Worm (Caenorhabditis elegans) whole organism, L1 larva: ENCODE data around the gene Y51H4A.25.

Experiments
- ama-1 ChIP-seq: fragments of 150-350 bp; optimal IDR thresholded peaks from 2 replicates; lab custom pipeline; 2014
- ceh-88 ChIP-seq: fragments of 200-800 bp; sonication (Bioruptor generic); IDR thresholded peaks from 2 replicates; pipeline ENCODE4 v1.3.6; 2022; ENCODE audit warnings: missing genetic modification characterization, missing compliant biosample characterization
- dpl-1 ChIP-seq, 3 experiments: fragments of 150-350 bp in 2 of 3; sonication (generic microtip) in 1 of 3; optimal IDR thresholded peaks; 2 replicates each; lab custom pipeline; 2014 to 2017; ENCODE audit warnings: missing biosample characterization in 3 of 3, missing genetic modification characterization in 3 of 3, missing genetic modification reagents in 3 of 3
- fkh-10 ChIP-seq: sonication (generic microtip); optimal IDR thresholded peaks from 2 replicates; lab custom pipeline; 2017; ENCODE audit warnings: missing biosample characterization, missing genetic modification reagents, missing genetic modification characterization
- lin-13 ChIP-seq: fragments of 150-350 bp; optimal IDR thresholded peaks from 2 replicates; lab custom pipeline; 2014; ENCODE audit warnings: missing biosample characterization, missing genetic modification reagents, missing genetic modification characterization
- lsy-2 ChIP-seq, 2 experiments: fragments of 150-350 bp; optimal IDR thresholded peaks; 2 replicates each; lab custom pipeline; 2014; ENCODE audit warnings: missing biosample characterization in 2 of 2, missing genetic modification characterization in 2 of 2
- nhr-12 ChIP-seq: sonication (generic microtip); optimal IDR thresholded peaks from 2 replicates; lab custom pipeline; 2017; ENCODE audit warnings: missing biosample characterization, missing genetic modification characterization
- nhr-237 ChIP-seq: fragments of 150-350 bp; optimal IDR thresholded peaks from 2 replicates; lab custom pipeline; 2014; ENCODE audit warnings: missing biosample characterization, missing genetic modification characterization
- nhr-28 ChIP-seq: fragments of 150-350 bp; optimal IDR thresholded peaks from 2 replicates; lab custom pipeline; 2014; ENCODE audit warnings: missing biosample characterization, missing genetic modification characterization
- sup-37 ChIP-seq: fragments of 200-800 bp; sonication (Bioruptor generic); optimal IDR thresholded peaks from 2 replicates; lab custom pipeline; 2018; ENCODE audit warnings: mild to moderate bottlenecking, missing genetic modification characterization, missing compliant biosample characterization
- unc-62 ChIP-seq: fragments of 150-350 bp; optimal IDR thresholded peaks from 2 replicates; lab custom pipeline; 2014; ENCODE audit warnings: missing biosample characterization, missing genetic modification reagents, missing genetic modification characterization
- zag-1 ChIP-seq: fragments of 150-350 bp; optimal IDR thresholded peaks from 2 replicates; lab custom pipeline; 2014; ENCODE audit warnings: missing biosample characterization, missing genetic modification characterization
- ztf-11 ChIP-seq, 2 experiments: sonication (generic microtip); optimal IDR thresholded peaks; 2 replicates each; lab custom pipeline; 2016 to 2017; ENCODE audit warnings: missing genetic modification characterization in 2 of 2, missing biosample characterization in 1 of 2, missing compliant biosample characterization in 1 of 2

ce11 chrIV:16735957-16736356, at the start of gene Y51H4A.25:
- TF ChIP-seq ceh-88: no peak
- no peak for TF ChIP-seq ama-1 (lab: Kevin White, UChicago)
- TF ChIP-seq fkh-10: no peak
- TF ChIP-seq lsy-2 (tag; optimal IDR thresholded peaks at IDR 0.05; lab: Kevin White, UChicago): no peak
- no peak for TF ChIP-seq lin-13 (GFP tag; lab: Kevin White, UChicago)
- TF ChIP-seq nhr-12 (tag; lab: Kevin White, UChicago): no peak
- TF ChIP-seq ztf-11 (tag; optimal IDR thresholded peaks at IDR 0.05; lab: Kevin White, UChicago): no peak
- no peak for TF ChIP-seq zag-1 (tag; lab: Kevin White, UChicago)
- no peak for TF ChIP-seq nhr-237 (tag; lab: Kevin White, UChicago)
- TF ChIP-seq dpl-1 (GFP tag; optimal IDR thresholded peaks at IDR 0.05; lab: Kevin White, UChicago): no peak
- TF ChIP-seq sup-37: no peak
- TF ChIP-seq unc-62 (GFP tag; lab: Kevin White, UChicago): no peak
- TF ChIP-seq nhr-28 (tag; lab: Kevin White, UChicago): no peak
